Fruit fly (Drosophila melanogaster): ENCODE measurements around the gene CG11698.

Gene CG11698

DNA sequence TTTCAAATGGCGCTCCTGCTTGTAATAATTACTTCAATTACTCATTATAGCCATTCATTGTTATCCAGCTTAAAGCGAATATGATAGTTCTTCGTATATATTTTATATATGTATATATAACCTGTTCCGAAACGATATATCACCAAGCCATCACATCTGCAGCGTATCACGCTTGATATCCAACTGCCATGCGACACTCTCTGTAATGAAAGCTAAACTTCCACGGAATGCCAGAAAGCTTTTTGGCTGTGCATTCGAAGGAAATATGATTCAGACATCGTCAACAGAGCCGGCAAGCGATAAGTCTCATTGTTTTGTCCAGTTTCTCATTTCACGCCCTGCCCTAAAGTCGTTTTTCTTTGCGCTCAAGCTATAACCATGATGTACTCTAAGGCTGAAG, 46.0 kb downstream of the CG11698 start:
- no peak for TF ChIP-seq Pif1A (GFP tag; optimal IDR thresholded peaks at IDR 0.05)
- TF ChIP-seq CG13204 (GFP tag; optimal IDR thresholded peaks at IDR 0.05) = no peak
- no peak for TF ChIP-seq fd96Ca (GFP tag; IDR thresholded peaks at IDR 0.05)
- TF ChIP-seq EcR (GFP tag; optimal IDR thresholded peaks at IDR 0.05) = peak; percentile 5

DNA sequence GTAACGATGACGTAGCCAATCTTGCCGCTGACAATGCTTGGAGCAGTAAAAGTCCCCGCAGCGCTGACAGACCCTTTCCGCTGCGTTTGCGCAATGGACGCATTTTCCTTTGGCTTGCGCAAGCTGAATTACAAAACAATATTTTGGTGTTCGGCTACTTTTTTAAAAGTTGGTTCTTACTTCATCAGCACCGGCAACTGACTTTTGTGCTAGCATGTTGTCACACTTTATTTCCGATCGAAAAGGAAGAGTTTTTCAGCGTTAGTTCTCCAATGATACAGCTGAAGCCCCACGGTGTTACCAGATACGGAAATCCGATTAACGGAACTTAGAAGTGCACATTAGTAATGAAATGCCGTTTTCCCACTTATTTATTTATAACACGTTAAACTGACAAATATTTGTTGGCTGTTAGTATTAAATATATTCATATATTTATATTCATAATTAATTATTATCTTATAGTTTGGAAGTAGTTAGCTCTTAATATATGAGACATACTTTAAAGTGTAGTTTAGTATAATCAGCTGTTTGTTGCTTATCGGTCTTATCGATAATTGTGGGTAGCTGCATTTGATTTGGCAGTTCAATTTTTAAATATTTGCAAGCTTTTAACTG, 50.4 kb downstream of the CG11698 start, which contains the start of the genes Veneno and CG7963:
Veneno (minus strand) TSS at position 296 of the 618 bp plus-strand sequence.
CG7963 (plus strand) TSS at position 568 of the 618 bp plus-strand sequence.
- TF ChIP-seq CG15710 (tag; optimal IDR thresholded peaks at IDR 0.05) = peak; percentile 24
- TF ChIP-seq fd96Ca (GFP tag; IDR thresholded peaks at IDR 0.05) = no peak
- peak; percentile 31 for TF ChIP-seq CG8159 (tag; optimal IDR thresholded peaks at IDR 0.05)
